Worm (Caenorhabditis elegans) whole organism, L1 larva: ENCODE measurements around the gene fli-1.

Experiments
- F16B12.6 ChIP-seq: fragments of 150-350 bp; optimal IDR thresholded peaks from 2 replicates; lab custom pipeline; 2014; ENCODE audit warnings: missing biosample characterization, missing genetic modification characterization
- ama-1 ChIP-seq: fragments of 150-350 bp; optimal IDR thresholded peaks from 2 replicates; lab custom pipeline; 2014
- ceh-82 ChIP-seq, 3 experiments: fragments of 150-350 bp in 1 of 3; sonication (generic microtip) in 2 of 3; optimal IDR thresholded peaks; 2 replicates each; lab custom pipeline; 2014 to 2017; ENCODE audit warnings: missing biosample characterization in 3 of 3, missing genetic modification characterization in 3 of 3
- egl-27 ChIP-seq, 2 experiments: fragments of 150-350 bp in 1 of 2; sonication (generic microtip); optimal IDR thresholded peaks; 3 replicates each; lab custom pipeline; 2017 to 2018; ENCODE audit warnings: missing biosample characterization in 2 of 2, missing genetic modification characterization in 2 of 2, missing genetic modification reagents in 2 of 2
- elt-2 ChIP-seq: sonication (generic microtip); optimal IDR thresholded peaks from 2 replicates; lab custom pipeline; 2016; ENCODE audit warnings: missing genetic modification characterization, mild to moderate bottlenecking, inconsistent platforms, missing compliant biosample characterization, missing genetic modification reagents
- nhr-28 ChIP-seq: fragments of 150-350 bp; optimal IDR thresholded peaks from 2 replicates; lab custom pipeline; 2014; ENCODE audit warnings: missing biosample characterization, missing genetic modification characterization
- nhr-77 ChIP-seq: fragments of 150-350 bp; optimal IDR thresholded peaks from 2 replicates; lab custom pipeline; 2014; ENCODE audit warnings: missing biosample characterization, missing genetic modification characterization
- nhr-85 ChIP-seq: sonication (generic microtip); peaks from one replicate; lab custom pipeline; 2016; ENCODE audit warnings: missing genetic modification characterization, inconsistent platforms, missing compliant biosample characterization
- pag-3 ChIP-seq: sonication (generic microtip); optimal IDR thresholded peaks from 2 replicates; lab custom pipeline; 2017; ENCODE audit warnings: missing genetic modification characterization, mild to moderate bottlenecking, missing compliant biosample characterization, antibody characterized with exemption, borderline replicate concordance; ENCODE audit not compliant: insufficient read depth

DNA sequence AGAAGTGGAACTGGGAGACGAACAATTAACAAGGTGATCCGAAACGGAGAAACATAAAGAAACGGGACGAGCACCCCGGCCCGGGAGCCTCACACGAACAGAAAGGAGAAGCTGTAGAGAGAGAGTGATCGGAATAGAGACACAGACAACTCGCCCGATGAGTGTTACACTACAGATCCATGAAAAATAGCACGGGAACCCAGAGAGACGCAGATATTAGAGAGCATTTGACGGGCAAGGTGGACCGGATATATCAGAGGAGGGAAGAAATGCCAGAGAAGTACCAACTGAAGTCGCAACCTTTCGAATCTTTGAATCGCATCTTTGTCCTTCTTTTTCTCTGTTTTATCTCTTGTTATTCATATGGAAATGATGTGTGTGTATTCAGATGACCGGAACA lies 885 bp upstream of the fli-1 start, which contains the start of gene anmt-1:
- TF ChIP-seq nhr-85 (tag; lab: Kevin White, UChicago) (no peak), ceh-82 (tag; optimal IDR thresholded peaks at IDR 0.05; lab: Kevin White, UChicago) (no peak), egl-27 (tag; optimal IDR thresholded peaks at IDR 0.05; lab: Kevin White, UChicago) (no peak), pag-3 (tag; lab: Kevin White, UChicago) (no peak), nhr-77 (tag; lab: Kevin White, UChicago) (no peak), elt-2 (tag; lab: Kevin White, UChicago) (no peak), nhr-28 (tag; lab: Kevin White, UChicago) (no peak), F16B12.6 (tag; lab: Kevin White, UChicago) (no peak), ama-1 (lab: Kevin White, UChicago) (no peak)
